Worm (Caenorhabditis elegans): ENCODE results near the gene Y39F10C.1.

- TF ChIP-seq nhr-11 (tag; optimal IDR thresholded peaks at IDR 0.05) (no peak), ceh-45 (GFP tag; IDR thresholded peaks at IDR 0.05) (no peak), unc-86 (tag; optimal IDR thresholded peaks at IDR 0.05) (no peak), zip-5 (tag; optimal IDR thresholded peaks at IDR 0.05) (no peak), ets-4 (tag; optimal IDR thresholded peaks at IDR 0.05) (no peak), hlh-30 (tag; optimal IDR thresholded peaks at IDR 0.05; ENCODE audit: insufficient read depth) (no peak), fkh-10 (GFP tag; optimal IDR thresholded peaks at IDR 0.05) (no peak)
Observed at ce11 chrII:627205-627604, 48.2 kb upstream of the Y39F10C.1 start, which contains the start of gene arrd-1.

Measured in whole organism, late embryonic.